Worm (Caenorhabditis elegans) whole organism, young adult: ENCODE results near the gene str-3.

Experiments used
- F22D6.2 ChIP-seq: sonication (generic microtip); optimal IDR thresholded peaks from 2 replicates; lab custom pipeline; 2016; ENCODE audit warnings: mild to moderate bottlenecking, missing genetic modification characterization, missing compliant biosample characterization
- akir-1 ChIP-seq: fragments of 200-800 bp; sonication (Bioruptor generic); optimal IDR thresholded peaks from 2 replicates; lab custom pipeline; 2018; ENCODE audit warnings: mild to moderate bottlenecking, missing genetic modification characterization, moderate library complexity, missing compliant biosample characterization
- atf-7 ChIP-seq: sonication (generic microtip); optimal IDR thresholded peaks from 2 replicates; lab custom pipeline; 2017; ENCODE audit warnings: mild to moderate bottlenecking, missing genetic modification characterization, missing compliant biosample characterization
- cebp-1 ChIP-seq, 2 experiments: fragments of 200-800 bp in 1 of 2; sonication (Bioruptor generic) in 1 of 2; sonication (generic microtip) in 1 of 2; IDR thresholded peaks in 1 of 2; optimal IDR thresholded peaks in 1 of 2; 2 replicates each; pipeline versions ENCODE4 v1.3.6 to Lab custom; 2017 to 2022; ENCODE audit warnings: missing compliant biosample characterization in 2 of 2, missing genetic modification characterization in 2 of 2, mild to moderate bottlenecking in 1 of 2, missing genetic modification reagents in 1 of 2, moderate library complexity in 1 of 2
- egrh-3 ChIP-seq: fragments of 200-800 bp; sonication (Bioruptor generic); IDR thresholded peaks from 2 replicates; pipeline ENCODE4 v1.3.6; 2022; ENCODE audit warnings: missing genetic modification reagents, missing genetic modification characterization, missing compliant biosample characterization

ce11 chrIV:11125200-11125599 is 25.0 kb upstream of the str-3 start:
- TF ChIP-seq F22D6.2 (tag; lab: Kevin White, UChicago) (no peak), akir-1 (GFP tag; lab: Kevin White, UChicago) (no peak), cebp-1 (GFP tag; IDR thresholded peaks at IDR 0.05; lab: Robert Waterston, UW) (no peak), cebp-1 (tag; optimal IDR thresholded peaks at IDR 0.05; lab: Kevin White, UChicago) (peak; percentile 31), atf-7 (tag; lab: Kevin White, UChicago) (no peak), egrh-3 (GFP tag; lab: Robert Waterston, UW) (no peak)
